Worm (Caenorhabditis elegans) whole organism, L4 larva: ENCODE results near the gene T26H8.5.

Source experiments
- F49E8.2 ChIP-seq: sonication (generic microtip); optimal IDR thresholded peaks from 2 replicates; lab custom pipeline; 2016; ENCODE audit warnings: missing compliant biosample characterization, mild to moderate bottlenecking, missing genetic modification characterization, borderline replicate concordance
- ces-1 ChIP-seq: fragments of 150-350 bp; sonication (generic microtip); optimal IDR thresholded peaks from 4 replicates; lab custom pipeline; 2014; ENCODE audit warnings: missing biosample characterization, missing genetic modification reagents, missing genetic modification characterization
- ctbp-1 ChIP-seq: fragments of 200-800 bp; sonication (Bioruptor generic); IDR thresholded peaks from 2 replicates; pipeline ENCODE4 v1.3.6; 2022; ENCODE audit warnings: missing genetic modification reagents, missing genetic modification characterization, missing compliant biosample characterization
- dmd-6 ChIP-seq: fragments of 200-800 bp; sonication (Bioruptor generic); IDR thresholded peaks from 2 replicates; pipeline ENCODE4 v1.3.6; 2022; ENCODE audit warnings: missing genetic modification reagents, missing genetic modification characterization, missing compliant biosample characterization
- hlh-30 ChIP-seq: sonication (generic microtip); optimal IDR thresholded peaks from 2 replicates; lab custom pipeline; 2017; ENCODE audit warnings: antibody characterized with exemption, mild to moderate bottlenecking, missing genetic modification characterization, missing compliant biosample characterization; ENCODE audit not compliant: insufficient read depth
- lir-3 ChIP-seq: sonication (generic microtip); optimal IDR thresholded peaks from 2 replicates; lab custom pipeline; 2016; ENCODE audit warnings: mild to moderate bottlenecking, missing genetic modification characterization, missing compliant biosample characterization
- nhr-237 ChIP-seq: sonication (generic microtip); optimal IDR thresholded peaks from 2 replicates; lab custom pipeline; 2017; ENCODE audit warnings: missing biosample characterization, missing genetic modification characterization
- skn-1 ChIP-seq: fragments of 150-350 bp; optimal IDR thresholded peaks from 2 replicates; lab custom pipeline; 2014; ENCODE audit warnings: missing biosample characterization, missing genetic modification characterization
- snpc-4 ChIP-seq: fragments of 150-350 bp; optimal IDR thresholded peaks from 2 replicates; lab custom pipeline; 2014; ENCODE audit warnings: missing biosample characterization, missing genetic modification characterization

- no peak for TF ChIP-seq hlh-30 (tag; lab: Kevin White, UChicago)
- TF ChIP-seq skn-1 (tag; lab: Kevin White, UChicago) = no peak
- no peak for TF ChIP-seq ces-1 (GFP tag; lab: Kevin White, UChicago)
- no peak for TF ChIP-seq nhr-237 (tag; lab: Kevin White, UChicago)
- TF ChIP-seq dmd-6 (GFP tag; lab: Robert Waterston, UW) = no peak
- no peak for TF ChIP-seq ctbp-1 (GFP tag; lab: Robert Waterston, UW)
- TF ChIP-seq F49E8.2 = no peak
- no peak for TF ChIP-seq snpc-4 (tag; lab: Kevin White, UChicago)
- TF ChIP-seq lir-3 (tag; lab: Kevin White, UChicago) = no peak
Observed at ce11 chrV:15339363-15339762, 34.0 kb upstream of the T26H8.5 start, which contains the start of gene clec-228.
